Fruit fly (Drosophila melanogaster) whole organism, embryonic: Measurements from ENCODE around the gene CG14339.

Experiments used
- Adf1 ChIP-seq: fragments of 200-800 bp; sonication (Bioruptor generic); IDR thresholded peaks from 2 replicates; pipeline ENCODE4 v1.3.6; 2022; ENCODE audit warnings: missing biosample characterization, missing genetic modification characterization
- Atf6 ChIP-seq: fragments of 200-800 bp; sonication (Bioruptor generic); IDR thresholded peaks from 2 replicates; pipeline ENCODE4 v1.3.6; 2022; ENCODE audit warnings: missing biosample characterization, missing genetic modification characterization
- CG10565 ChIP-seq: fragments of 200-800 bp; sonication (Bioruptor generic); optimal IDR thresholded peaks from 3 replicates; lab custom pipeline; 2016; ENCODE audit warnings: missing biosample characterization, mild to moderate bottlenecking, missing genetic modification characterization
- CG11696 ChIP-seq: fragments of 200-800 bp; sonication (Bioruptor generic); IDR thresholded peaks from 2 replicates; pipeline ENCODE4 v1.3.6; 2022; ENCODE audit warnings: missing biosample characterization, missing genetic modification characterization
- CG11723 ChIP-seq: fragments of 200-800 bp; sonication (Bioruptor generic); optimal IDR thresholded peaks from 2 replicates; lab custom pipeline; 2017; ENCODE audit warnings: missing biosample characterization, mild to moderate bottlenecking, missing genetic modification characterization
- CG12659 ChIP-seq: fragments of 200-800 bp; sonication (Bioruptor generic); optimal IDR thresholded peaks from 3 replicates; lab custom pipeline; 2017; ENCODE audit warnings: mild to moderate bottlenecking, missing biosample characterization, missing genetic modification reagents, missing genetic modification characterization
- CG12942 ChIP-seq: fragments of 200-800 bp; sonication (Bioruptor generic); optimal IDR thresholded peaks from 3 replicates; lab custom pipeline; 2016; ENCODE audit warnings: missing biosample characterization, missing genetic modification characterization
- CG13287 ChIP-seq: fragments of 200-800 bp; sonication (Bioruptor generic); IDR thresholded peaks from 2 replicates; pipeline ENCODE4 v1.3.6; 2022; ENCODE audit warnings: missing biosample characterization, missing genetic modification characterization; ENCODE audit not compliant: partially characterized antibody
- CG14014 ChIP-seq: fragments of 200-800 bp; sonication (Bioruptor generic); IDR thresholded peaks from 2 replicates; pipeline ENCODE4 v1.3.6; 2022; ENCODE audit warnings: missing biosample characterization, missing genetic modification characterization
- CG14710 ChIP-seq: fragments of 200-800 bp; sonication (Bioruptor generic); optimal IDR thresholded peaks from 3 replicates; lab custom pipeline; 2019; ENCODE audit warnings: missing biosample characterization, mild to moderate bottlenecking, missing genetic modification characterization, moderate library complexity
- CG15601 ChIP-seq: fragments of 200-800 bp; sonication (Bioruptor generic); optimal IDR thresholded peaks from 3 replicates; lab custom pipeline; 2019; ENCODE audit warnings: missing biosample characterization, mild to moderate bottlenecking, missing genetic modification characterization, moderate library complexity
- CG1602 ChIP-seq: fragments of 200-800 bp; sonication (Bioruptor generic); optimal IDR thresholded peaks from 3 replicates; lab custom pipeline; 2016; ENCODE audit warnings: missing biosample characterization, missing genetic modification characterization
- CG17385 ChIP-seq: fragments of 200-800 bp; sonication (Bioruptor generic); optimal IDR thresholded peaks from 3 replicates; lab custom pipeline; 2018; ENCODE audit warnings: missing biosample characterization, mild to moderate bottlenecking, missing genetic modification characterization
- CG32767 ChIP-seq: fragments of 200-800 bp; sonication (Bioruptor generic); IDR thresholded peaks from 2 replicates; pipeline ENCODE4 v1.3.6; 2022; ENCODE audit warnings: missing biosample characterization, missing genetic modification characterization
- CG4707 ChIP-seq: fragments of 200-800 bp; sonication (Bioruptor generic); optimal IDR thresholded peaks from 2 replicates; lab custom pipeline; 2018; ENCODE audit warnings: missing biosample characterization, mild to moderate bottlenecking, missing genetic modification characterization, moderate library complexity
- CG5245 ChIP-seq: fragments of 200-800 bp; sonication (Bioruptor generic); optimal IDR thresholded peaks from 3 replicates; lab custom pipeline; 2016; ENCODE audit warnings: missing biosample characterization, missing genetic modification characterization
- Doc3 ChIP-seq: fragments of 200-800 bp; sonication (Bioruptor generic); IDR thresholded peaks from 3 replicates; pipeline ENCODE4 v1.3.6; 2022; ENCODE audit warnings: missing biosample characterization, missing genetic modification characterization; ENCODE audit not compliant: partially characterized antibody
- E2f2 ChIP-seq: fragments of 200-800 bp; sonication (Bioruptor generic); IDR thresholded peaks from 2 replicates; pipeline ENCODE4 v1.3.6; 2022; ENCODE audit warnings: missing biosample characterization, missing genetic modification characterization
- Fer2 ChIP-seq: fragments of 200-800 bp; sonication (Bioruptor generic); optimal IDR thresholded peaks from 2 replicates; lab custom pipeline; 2018; ENCODE audit warnings: missing biosample characterization, mild to moderate bottlenecking, missing genetic modification characterization, moderate library complexity
- Hmx ChIP-seq: fragments of 200-800 bp; sonication (Bioruptor generic); optimal IDR thresholded peaks from 2 replicates; lab custom pipeline; 2016; ENCODE audit warnings: missing biosample characterization, missing genetic modification characterization
- Hr51 ChIP-seq, 2 experiments: fragments of 200-800 bp; sonication (Bioruptor generic); optimal IDR thresholded peaks; 2 replicates in 1 of 2; 3 replicates in 1 of 2; lab custom pipeline; 2016 to 2018; ENCODE audit warnings: missing biosample characterization in 2 of 2, missing genetic modification characterization in 2 of 2, mild to moderate bottlenecking in 1 of 2, moderate library complexity in 1 of 2
- MBD-R2 ChIP-seq: fragments of 200-800 bp; sonication (Bioruptor generic); IDR thresholded peaks from 2 replicates; pipeline ENCODE4 v1.3.6; 2022; ENCODE audit warnings: missing biosample characterization, missing genetic modification characterization
- MESR4 ChIP-seq: fragments of 200-800 bp; sonication (Bioruptor generic); optimal IDR thresholded peaks from 2 replicates; lab custom pipeline; 2018; ENCODE audit warnings: missing biosample characterization, mild to moderate bottlenecking, missing genetic modification characterization, moderate library complexity
- Mad ChIP-seq: fragments of 200-800 bp; sonication (Bioruptor generic); optimal IDR thresholded peaks from 2 replicates; lab custom pipeline; 2016; ENCODE audit warnings: missing biosample characterization, missing genetic modification characterization
- Med ChIP-seq: fragments of 200-800 bp; sonication (Bioruptor generic); peaks from one replicate; lab custom pipeline; 2016; ENCODE audit warnings: missing biosample characterization, missing genetic modification characterization, mild to moderate bottlenecking, inconsistent platforms, moderate library complexity
- Pdp1 ChIP-seq, 2 experiments: fragments of 200-800 bp; sonication (Bioruptor generic); optimal IDR thresholded peaks; 3 replicates each; lab custom pipeline; 2016; ENCODE audit warnings: missing biosample characterization in 2 of 2, missing genetic modification characterization in 2 of 2, mild to moderate bottlenecking in 1 of 2, moderate library complexity in 1 of 2
- Poxn ChIP-seq: fragments of 200-800 bp; sonication (Bioruptor generic); IDR thresholded peaks from 2 replicates; pipeline ENCODE4 v1.3.6; 2022; ENCODE audit warnings: missing biosample characterization, missing genetic modification characterization
- Sin3A ChIP-seq: fragments of >200 bp; optimal IDR thresholded peaks from 2 replicates; lab custom pipeline; 2018
- TFAM ChIP-seq: fragments of 200-800 bp; sonication (Bioruptor generic); optimal IDR thresholded peaks from 2 replicates; lab custom pipeline; 2017; ENCODE audit warnings: missing biosample characterization, missing genetic modification characterization, inconsistent platforms
- Taf1 ChIP-seq: fragments of 200-800 bp; sonication (Bioruptor generic); IDR thresholded peaks from 2 replicates; pipeline ENCODE4 v1.3.6; 2022; ENCODE audit warnings: missing biosample characterization, missing genetic modification characterization
- Trl ChIP-seq, 3 experiments: fragments of >200 bp in 2 of 3; fragments of 200-800 bp in 1 of 3; sonication (Bioruptor generic) in 1 of 3; optimal IDR thresholded peaks; 2 replicates in 1 of 3; 3 replicates in 2 of 3; lab custom pipeline; 2016 to 2017; ENCODE audit warnings: missing biosample characterization in 1 of 3, missing genetic modification characterization in 1 of 3
- ap ChIP-seq: fragments of 200-800 bp; sonication (Bioruptor generic); IDR thresholded peaks from 2 replicates; pipeline ENCODE4 v1.3.6; 2022; ENCODE audit warnings: missing biosample characterization, missing genetic modification characterization
- ara ChIP-seq: fragments of 200-800 bp; sonication (Bioruptor generic); IDR thresholded peaks from 2 replicates; pipeline ENCODE4 v1.3.6; 2022; ENCODE audit warnings: missing biosample characterization, missing genetic modification characterization
- bab2 ChIP-seq: fragments of 200-800 bp; sonication (Bioruptor generic); optimal IDR thresholded peaks from 2 replicates; lab custom pipeline; 2016; ENCODE audit warnings: missing biosample characterization, missing genetic modification characterization
- chinmo ChIP-seq: fragments of 200-800 bp; sonication (Bioruptor generic); IDR thresholded peaks from 4 replicates; pipeline ENCODE4 v1.3.6; 2022; ENCODE audit warnings: missing biosample characterization, missing genetic modification characterization; ENCODE audit not compliant: partially characterized antibody
- croc ChIP-seq: fragments of 200-800 bp; sonication (Bioruptor generic); conservative IDR thresholded peaks from 3 replicates; pipeline ENCODE4 v1.3.6; 2022; ENCODE audit warnings: missing biosample characterization, missing genetic modification characterization
- crp ChIP-seq, 2 experiments: fragments of 200-800 bp; sonication (Bioruptor generic); optimal IDR thresholded peaks; 2 replicates in 1 of 2; 3 replicates in 1 of 2; lab custom pipeline; 2017; ENCODE audit warnings: missing biosample characterization in 2 of 2, missing genetic modification characterization in 2 of 2, mild to moderate bottlenecking in 1 of 2, moderate library complexity in 1 of 2
- dm ChIP-seq: fragments of 200-800 bp; sonication (Bioruptor generic); optimal IDR thresholded peaks from 3 replicates; lab custom pipeline; 2016; ENCODE audit warnings: missing biosample characterization, missing genetic modification characterization
- dmrt99B ChIP-seq: fragments of 200-800 bp; sonication (Bioruptor generic); optimal IDR thresholded peaks from 2 replicates; lab custom pipeline; 2018; ENCODE audit warnings: missing biosample characterization, mild to moderate bottlenecking, missing genetic modification characterization, moderate library complexity
- dpn ChIP-seq, 2 experiments: fragments of 200-800 bp; sonication (Bioruptor generic); optimal IDR thresholded peaks; 3 replicates each; lab custom pipeline; 2016; ENCODE audit warnings: missing biosample characterization in 2 of 2, missing genetic modification characterization in 2 of 2
- ewg ChIP-seq: fragments of 200-800 bp; sonication (Bioruptor generic); optimal IDR thresholded peaks from 3 replicates; lab custom pipeline; 2017; ENCODE audit warnings: mild to moderate bottlenecking, missing biosample characterization, missing genetic modification reagents, missing genetic modification characterization
- grau ChIP-seq: fragments of 200-800 bp; optimal IDR thresholded peaks from 3 replicates; lab custom pipeline; 2019; ENCODE audit warnings: missing biosample characterization, mild to moderate bottlenecking, missing genetic modification characterization, moderate library complexity
- ind ChIP-seq: fragments of 200-800 bp; sonication (Bioruptor generic); optimal IDR thresholded peaks from 3 replicates; lab custom pipeline; 2016; ENCODE audit warnings: missing biosample characterization, missing genetic modification characterization
- scrt ChIP-seq: fragments of 200-800 bp; sonication (Bioruptor generic); optimal IDR thresholded peaks from 2 replicates; lab custom pipeline; 2018; ENCODE audit warnings: missing biosample characterization, mild to moderate bottlenecking, missing genetic modification characterization, moderate library complexity
- tll ChIP-seq, 2 experiments: fragments of 200-800 bp in 1 of 2; fragments of >200 bp in 1 of 2; sonication (Bioruptor generic) in 1 of 2; optimal IDR thresholded peaks; 2 replicates each; lab custom pipeline; 2017 to 2019; ENCODE audit warnings: missing biosample characterization in 2 of 2, missing genetic modification characterization in 2 of 2, mild to moderate bottlenecking in 1 of 2, moderate library complexity in 1 of 2
- ttk ChIP-seq: fragments of 200-800 bp; sonication (Bioruptor generic); IDR thresholded peaks from 2 replicates; pipeline ENCODE4 v2.1.2; 2022; ENCODE audit warnings: missing biosample characterization, missing genetic modification characterization
- z ChIP-seq: fragments of 200-800 bp; sonication (Bioruptor generic); IDR thresholded peaks from 3 replicates; pipeline ENCODE4 v1.3.6; 2022; ENCODE audit warnings: missing biosample characterization, missing genetic modification characterization
- zfh2 ChIP-seq: fragments of 200-800 bp; sonication (Bioruptor generic); optimal IDR thresholded peaks from 2 replicates; lab custom pipeline; 2016; ENCODE audit warnings: missing biosample characterization, missing genetic modification characterization

The CG14339 gene

dm6 chr2L:1080802-1081464, 27.4 kb upstream of the CG14339 start, which contains the start of gene Atg4a (continued):
- TF ChIP-seq Taf1 (GFP tag; lab: Robert Waterston, UW) (no peak), grau (no peak), Fer2 (no peak), dpn (GFP tag; optimal IDR thresholded peaks at IDR 0.05; lab: Kevin White, UChicago) (no peak), CG1602 (no peak)

- TF ChIP-seq ara (GFP tag; lab: Robert Waterston, UW) (no peak), Doc3 (GFP tag; lab: Robert Waterston, UW) (0 out of 3 replicates have a peak, but pooled peaks have one; percentile 10), CG17385 (GFP tag; lab: Kevin White, UChicago) (no peak), CG14014 (0 out of 2 replicates have a peak, but pooled peaks have one; percentile 9), CG14710 (tag; lab: Kevin White, UChicago) (no peak), CG4707 (GFP tag; lab: Kevin White, UChicago) (no peak), CG11696 (GFP tag; lab: Robert Waterston, UW) (no peak), scrt (peak; percentile 20), Hr51 (GFP tag; optimal IDR thresholded peaks at IDR 0.05; lab: Kevin White, UChicago) (no peak), tll (GFP tag; optimal IDR thresholded peaks at IDR 0.05; lab: Kevin White, UChicago) (no peak), Mad (GFP tag; lab: Kevin White, UChicago) (no peak), CG10565 (no peak), CG15601 (tag; lab: Kevin White, UChicago) (no peak), crp (GFP tag; optimal IDR thresholded peaks at IDR 0.05; lab: Kevin White, UChicago) (no peak), ap (no peak), Atf6 (GFP tag; lab: Robert Waterston, UW) (no peak), dm (GFP tag; lab: Kevin White, UChicago) (no peak), Pdp1 (GFP tag; optimal IDR thresholded peaks at IDR 0.05; lab: Kevin White, UChicago) (no peak), Adf1 (GFP tag; lab: Robert Waterston, UW) (peak; percentile 85), zfh2 (GFP tag; lab: Kevin White, UChicago) (no peak), CG12659 (GFP tag; lab: Kevin White, UChicago) (no peak), Trl (optimal IDR thresholded peaks at IDR 0.05; lab: Kevin White, UChicago) (peak; percentile 34 to 60), Trl (GFP tag; optimal IDR thresholded peaks at IDR 0.05; lab: Kevin White, UChicago) (no peak), CG12942 (GFP tag; lab: Kevin White, UChicago) (no peak), CG32767 (GFP tag; lab: Robert Waterston, UW) (no peak), Hmx (GFP tag; lab: Kevin White, UChicago) (no peak), CG13287 (peak; percentile 29; the same call in 1 of the 2 replicates), croc (no peak), dmrt99B (tag; lab: Kevin White, UChicago) (no peak), z (GFP tag; lab: Robert Waterston, UW) (peak; percentile 93), Poxn (GFP tag; lab: Robert Waterston, UW) (no peak), TFAM (GFP tag; lab: Kevin White, UChicago) (no peak), MBD-R2 (GFP tag; lab: Robert Waterston, UW) (no peak), ewg (GFP tag; lab: Kevin White, UChicago) (peak; percentile 87), E2f2 (GFP tag; lab: Robert Waterston, UW) (peak; percentile 11; the same call in 1 of the 2 replicates), MESR4 (GFP tag; lab: Kevin White, UChicago) (no peak), bab2 (GFP tag; lab: Kevin White, UChicago) (no peak), CG5245 (no peak), ind (GFP tag; lab: Kevin White, UChicago) (no peak), ttk (GFP tag; lab: Robert Waterston, UW) (no peak), Sin3A (no peak), Med (GFP tag; lab: Kevin White, UChicago) (no peak), CG11723 (GFP tag; lab: Kevin White, UChicago) (no peak), chinmo (GFP tag; lab: Robert Waterston, UW) (0 out of 4 replicates have a peak, but pooled peaks have one; percentile 62)
Measured at dm6 chr2L:1082668-1083067, 25.7 kb upstream of the CG14339 start.
